Fruit fly (Drosophila melanogaster) whole organism, wandering third instar larva: Measurements from ENCODE around the gene loqs.

Experiments used
- Abd-B ChIP-seq: fragments of >200 bp; optimal IDR thresholded peaks from 2 replicates; lab custom pipeline; 2017; ENCODE audit warnings: missing biosample characterization, missing genetic modification characterization
- Dif ChIP-seq: fragments of 200-275, 200-300 bp; sonication (Bioruptor generic); optimal IDR thresholded peaks from 2 replicates; lab custom pipeline; 2018; ENCODE audit warnings: missing biosample characterization, missing genetic modification characterization; ENCODE audit not compliant: partially characterized antibody
- Jra ChIP-seq: sonication (Bioruptor generic); optimal IDR thresholded peaks from 2 replicates; lab custom pipeline; 2016; ENCODE audit warnings: missing biosample characterization, missing genetic modification characterization
- OdsH ChIP-seq: fragments of 200-800 bp; sonication (Bioruptor generic); optimal IDR thresholded peaks from 2 replicates; lab custom pipeline; 2016; ENCODE audit warnings: missing biosample characterization, mild to moderate bottlenecking, missing genetic modification characterization
- lola ChIP-seq: fragments of >200 bp; optimal IDR thresholded peaks from 2 replicates; lab custom pipeline; 2017; ENCODE audit warnings: missing biosample characterization, missing genetic modification characterization
- pan ChIP-seq: fragments of >200 bp; optimal IDR thresholded peaks from 2 replicates; lab custom pipeline; 2017
- psq ChIP-seq: fragments of 200-800 bp; sonication (Bioruptor generic); optimal IDR thresholded peaks from 3 replicates; lab custom pipeline; 2017; ENCODE audit warnings: missing biosample characterization, mild to moderate bottlenecking, missing genetic modification characterization, moderate library complexity
- tai ChIP-seq: sonication (Bioruptor generic); optimal IDR thresholded peaks from 2 replicates; lab custom pipeline; 2016; ENCODE audit warnings: missing biosample characterization, missing genetic modification characterization
- usp ChIP-seq: fragments of >200 bp; optimal IDR thresholded peaks from 2 replicates; lab custom pipeline; 2017; ENCODE audit warnings: missing biosample characterization, missing genetic modification characterization

DNA sequence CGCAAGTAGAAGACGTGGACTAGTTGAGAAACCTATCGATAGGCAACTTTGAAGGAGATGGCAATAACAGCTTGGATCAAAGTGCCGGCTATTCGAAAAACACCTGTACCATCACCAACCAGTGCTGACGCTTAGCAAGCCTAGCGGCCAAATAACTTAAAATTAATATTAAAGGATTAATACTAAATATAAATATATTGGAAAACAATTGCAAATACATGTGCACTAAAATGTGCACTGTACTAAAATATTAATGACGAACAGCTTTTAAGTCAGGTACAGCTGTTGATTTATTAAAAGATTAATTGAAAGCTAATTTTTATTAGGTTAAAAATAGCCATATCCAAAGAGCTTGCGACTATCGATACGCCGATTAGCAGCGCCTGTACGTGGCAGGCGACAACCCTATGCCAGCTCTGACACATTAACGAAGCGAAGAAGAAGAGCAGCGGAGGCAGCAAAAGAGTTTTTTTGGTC is 3.9 kb upstream of the loqs start, which contains the start of the genes CG9302 and beta'COP:
- no peak for TF ChIP-seq lola (GFP tag; lab: Kevin White, UChicago)
- TF ChIP-seq Jra (GFP tag; lab: Kevin White, UChicago) = no peak
- no peak for TF ChIP-seq usp (GFP tag; lab: Kevin White, UChicago)
- no peak for TF ChIP-seq Abd-B (GFP tag; lab: Kevin White, UChicago)
- TF ChIP-seq psq (GFP tag; lab: Kevin White, UChicago) = peak; percentile 61
- TF ChIP-seq pan (lab: Kevin White, UChicago) = no peak
- no peak for TF ChIP-seq Dif (GFP tag; lab: Kevin White, UChicago)
- no peak for TF ChIP-seq tai
- TF ChIP-seq OdsH (GFP tag; lab: Kevin White, UChicago) = peak; percentile 63
